Fruit fly (Drosophila melanogaster): ENCODE results near the gene CG5391.
A peak's percentile ranks its signal among the peaks of the same experiment; 100 is the strongest.

Gene CG5391

DNA sequence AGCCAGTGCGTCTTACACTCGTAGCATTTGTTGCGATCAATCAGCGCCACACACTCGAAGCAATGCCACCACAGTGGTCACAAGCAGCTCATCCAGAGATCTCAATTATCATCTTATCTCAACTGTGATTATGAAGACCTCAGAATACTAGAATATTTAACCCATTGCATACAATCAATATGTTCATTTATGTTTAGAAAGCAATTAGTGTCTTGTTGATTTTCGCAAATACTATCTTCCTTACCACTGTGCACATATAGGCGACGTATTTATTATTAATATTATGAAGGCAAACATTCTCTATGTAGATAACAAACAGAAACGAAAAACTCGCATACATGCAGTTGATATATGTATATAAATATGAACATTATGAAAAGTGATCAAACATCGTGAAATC lies 24.9 kb upstream of the CG5391 start (continued):
- TF ChIP-seq Camta (GFP tag; optimal IDR thresholded peaks at IDR 0.05) (peak; percentile 38), tup (GFP tag; optimal IDR thresholded peaks at IDR 0.05) (peak; percentile 67), sr (GFP tag; IDR thresholded peaks at IDR 0.05) (peak; percentile 22; the same call in 1 of the 3 replicates), sens (GFP tag) (peak; percentile 94), Bdp1 (GFP tag; optimal IDR thresholded peaks at IDR 0.05) (peak; percentile 75), CG11723 (GFP tag; optimal IDR thresholded peaks at IDR 0.05) (peak; percentile 47), CG10321 (GFP tag; IDR thresholded peaks at IDR 0.05) (no peak), CG14014 (GFP tag; IDR thresholded peaks at IDR 0.05) (peak; percentile 54; the same call in 1 of the 2 replicates), ara (GFP tag; IDR thresholded peaks at IDR 0.05) (peak; percentile 85), CG2889 (GFP tag; IDR thresholded peaks at IDR 0.05) (peak; percentile 49; the same call in 1 of the 3 replicates), tna (GFP tag; IDR thresholded peaks at IDR 0.05; ENCODE audit: partially characterized antibody) (no peak), CG8359 (GFP tag; optimal IDR thresholded peaks at IDR 0.05; ENCODE audit: borderline replicate concordance) (peak; percentile 61), ase (GFP tag; IDR thresholded peaks at IDR 0.05) (peak; percentile 62; the same call in 2 of the 3 replicates), CG13296 (GFP tag; optimal IDR thresholded peaks at IDR 0.05) (peak; percentile 57), sob (GFP tag; IDR thresholded peaks at IDR 0.05) (peak; percentile 64), MBD-R2 (GFP tag; IDR thresholded peaks at IDR 0.05) (peak; percentile 18; the same call in 1 of the 2 replicates), CG6654 (GFP tag; optimal IDR thresholded peaks at IDR 0.05) (no peak), salm (tag; optimal IDR thresholded peaks at IDR 0.05) (no peak), Spps (tag; optimal IDR thresholded peaks at IDR 0.05) (peak; percentile 82), CG7963 (GFP tag; IDR thresholded peaks at IDR 0.05; ENCODE audit: partially characterized antibody) (no peak), Mad (GFP tag; optimal IDR thresholded peaks at IDR 0.05) (peak; percentile 52), CG1529 (GFP tag; optimal IDR thresholded peaks at IDR 0.05) (peak; percentile 81), CG8290 (GFP tag; optimal IDR thresholded peaks at IDR 0.05) (no peak), CG8290 (tag; optimal IDR thresholded peaks at IDR 0.05) (peak; percentile 36 to 81), CrebB (tag; optimal IDR thresholded peaks at IDR 0.05) (peak; percentile 42), sd (tag; optimal IDR thresholded peaks at IDR 0.05) (peak; percentile 20), CG12104 (GFP tag; optimal IDR thresholded peaks at IDR 0.05) (peak; percentile 78), E2f1 (GFP tag; IDR thresholded peaks at IDR 0.05) (peak; percentile 63), run (tag; optimal IDR thresholded peaks at IDR 0.05) (no peak), sc (optimal IDR thresholded peaks at IDR 0.05) (no peak), sc (GFP tag; optimal IDR thresholded peaks at IDR 0.05) (peak; percentile 89), trh (GFP tag; optimal IDR thresholded peaks at IDR 0.05) (peak; percentile 63), CTCF (GFP tag; optimal IDR thresholded peaks at IDR 0.05) (no peak), CG6683 (GFP tag; optimal IDR thresholded peaks at IDR 0.05) (peak; percentile 38), CG12942 (GFP tag; optimal IDR thresholded peaks at IDR 0.05) (peak; percentile 59), esg (GFP tag; conservative IDR thresholded peaks at IDR 0.05) (peak; percentile 24; the same call in 1 of the 2 replicates), danr (GFP tag; IDR thresholded peaks at IDR 0.05) (peak; percentile 58), Nf-YC (tag; optimal IDR thresholded peaks at IDR 0.05) (no peak), emc (GFP tag; optimal IDR thresholded peaks at IDR 0.05) (no peak), Bgb (GFP tag; IDR thresholded peaks at IDR 0.05; ENCODE audit: partially characterized antibody) (no peak), CG13424 (tag; optimal IDR thresholded peaks at IDR 0.05) (peak; percentile 72), ERR (GFP tag; optimal IDR thresholded peaks at IDR 0.05) (no peak), CG7372 (GFP tag; IDR thresholded peaks at IDR 0.05) (peak; percentile 36; the same call in 1 of the 2 replicates), Meics (GFP tag; optimal IDR thresholded peaks at IDR 0.05) (peak; percentile 52), jigr1 (GFP tag; IDR thresholded peaks at IDR 0.05) (no peak), cg (GFP tag; optimal IDR thresholded peaks at IDR 0.05) (no peak), Asciz (GFP tag; optimal IDR thresholded peaks at IDR 0.05) (peak; percentile 92), Hsf (GFP tag; optimal IDR thresholded peaks at IDR 0.05) (peak; percentile 51), crol (GFP tag; IDR thresholded peaks at IDR 0.05) (no peak), HmgD (GFP tag; optimal IDR thresholded peaks at IDR 0.05) (peak; percentile 20), da (GFP tag; optimal IDR thresholded peaks at IDR 0.05) (no peak), CG11085 (GFP tag; IDR thresholded peaks at IDR 0.05) (peak; percentile 36; the same call in 1 of the 2 replicates), mam (GFP tag; optimal IDR thresholded peaks at IDR 0.05) (no peak)

Data from whole organism, embryonic.